Worm (Caenorhabditis elegans): ENCODE data around the gene Y41D4A.4.

The Y41D4A.4 gene

ce11 chrIV:1745453-1746051 is at the start of gene Y41D4A.4, which contains the start of gene Y41D4A.6:
TSS of gene Y41D4A.4 (plus strand) at chrIV:1746001.
TSS of gene Y41D4A.6 (minus strand) at chrIV:1745503.
- TF ChIP-seq cog-1 (tag; optimal IDR thresholded peaks at IDR 0.05) = peak; percentile 96
- peak; percentile 83 for TF ChIP-seq klf-2 (GFP tag; conservative IDR thresholded peaks at IDR 0.05)
- TF ChIP-seq T22C8.4 (GFP tag; IDR thresholded peaks at IDR 0.05) = no peak; the same call in 1 of the 2 replicates
- TF ChIP-seq tab-1 (GFP tag; IDR thresholded peaks at IDR 0.05) = no peak
- TF ChIP-seq med-1 (GFP tag; optimal IDR thresholded peaks at IDR 0.05; ENCODE audit: insufficient read depth) = no peak
- TF ChIP-seq ref-1 (GFP tag; conservative IDR thresholded peaks at IDR 0.05) = no peak
- peak; percentile 86 for TF ChIP-seq ztf-23 (GFP tag; IDR thresholded peaks at IDR 0.05)
- peak; percentile 87 for TF ChIP-seq flt-1 (GFP tag; IDR thresholded peaks at IDR 0.05)
- TF ChIP-seq ztf-29 (GFP tag; IDR thresholded peaks at IDR 0.05) = no peak

- TF ChIP-seq T22C8.4 (GFP tag; IDR thresholded peaks at IDR 0.05) (no peak), klf-2 (GFP tag; conservative IDR thresholded peaks at IDR 0.05) (no peak), ztf-23 (GFP tag; IDR thresholded peaks at IDR 0.05) (no peak), flt-1 (GFP tag; IDR thresholded peaks at IDR 0.05) (no peak), cog-1 (tag; optimal IDR thresholded peaks at IDR 0.05) (no peak), med-1 (GFP tag; optimal IDR thresholded peaks at IDR 0.05; ENCODE audit: insufficient read depth) (no peak), ref-1 (GFP tag; conservative IDR thresholded peaks at IDR 0.05) (no peak), ztf-29 (GFP tag; IDR thresholded peaks at IDR 0.05) (no peak), tab-1 (GFP tag; IDR thresholded peaks at IDR 0.05) (no peak)
These were observed 46.2 kb upstream of the Y41D4A.4 start, which contains the start of gene bus-2 for ce11 chrIV:1699599-1699998. TSS of gene bus-2 (plus strand) at chrIV:1699899.

- TF ChIP-seq ztf-29 (GFP tag; IDR thresholded peaks at IDR 0.05) = no peak
- TF ChIP-seq ref-1 (GFP tag; conservative IDR thresholded peaks at IDR 0.05) = no peak
- TF ChIP-seq T22C8.4 (GFP tag; IDR thresholded peaks at IDR 0.05) = peak; percentile 42; the same call in 1 of the 2 replicates
- no peak for TF ChIP-seq flt-1 (GFP tag; IDR thresholded peaks at IDR 0.05)
- no peak for TF ChIP-seq klf-2 (GFP tag; conservative IDR thresholded peaks at IDR 0.05)
- no peak for TF ChIP-seq med-1 (GFP tag; optimal IDR thresholded peaks at IDR 0.05; ENCODE audit: insufficient read depth)
- TF ChIP-seq ztf-23 (GFP tag; IDR thresholded peaks at IDR 0.05) = no peak
These were observed 38.8 kb upstream of the Y41D4A.4 start, which contains the start of gene K08D12.4 for ce11 chrIV:1706996-1707395. TSS of gene K08D12.4 (plus strand) at chrIV:1707296.

- TF ChIP-seq med-1 (GFP tag; optimal IDR thresholded peaks at IDR 0.05; ENCODE audit: insufficient read depth) (no peak), flt-1 (GFP tag; IDR thresholded peaks at IDR 0.05) (no peak), ref-1 (GFP tag; conservative IDR thresholded peaks at IDR 0.05) (no peak), cog-1 (tag; optimal IDR thresholded peaks at IDR 0.05) (no peak), klf-2 (GFP tag; conservative IDR thresholded peaks at IDR 0.05) (no peak), ztf-29 (GFP tag; IDR thresholded peaks at IDR 0.05) (no peak), T22C8.4 (GFP tag; IDR thresholded peaks at IDR 0.05) (no peak), ztf-23 (GFP tag; IDR thresholded peaks at IDR 0.05) (no peak), tab-1 (GFP tag; IDR thresholded peaks at IDR 0.05) (no peak)
These were observed 37.8 kb upstream of the Y41D4A.4 start for ce11 chrIV:1707960-1708359.

ce11 chrIV:1708426-1708826 is 37.4 kb upstream of the Y41D4A.4 start:
- TF ChIP-seq med-1 (GFP tag; optimal IDR thresholded peaks at IDR 0.05; ENCODE audit: insufficient read depth) = no peak
- no peak for TF ChIP-seq ztf-29 (GFP tag; IDR thresholded peaks at IDR 0.05)
- no peak for TF ChIP-seq ref-1 (GFP tag; conservative IDR thresholded peaks at IDR 0.05)
- no peak for TF ChIP-seq ztf-23 (GFP tag; IDR thresholded peaks at IDR 0.05)
- TF ChIP-seq klf-2 (GFP tag; conservative IDR thresholded peaks at IDR 0.05) = no peak
- no peak for TF ChIP-seq T22C8.4 (GFP tag; IDR thresholded peaks at IDR 0.05)
- no peak for TF ChIP-seq cog-1 (tag; optimal IDR thresholded peaks at IDR 0.05)
- TF ChIP-seq flt-1 (GFP tag; IDR thresholded peaks at IDR 0.05) = no peak
- no peak for TF ChIP-seq tab-1 (GFP tag; IDR thresholded peaks at IDR 0.05)

ce11 chrIV:1709002-1709401 is 36.8 kb upstream of the Y41D4A.4 start:
- TF ChIP-seq flt-1 (GFP tag; IDR thresholded peaks at IDR 0.05) (no peak), ztf-23 (GFP tag; IDR thresholded peaks at IDR 0.05) (no peak), ref-1 (GFP tag; conservative IDR thresholded peaks at IDR 0.05) (no peak), med-1 (GFP tag; optimal IDR thresholded peaks at IDR 0.05; ENCODE audit: insufficient read depth) (no peak), klf-2 (GFP tag; conservative IDR thresholded peaks at IDR 0.05) (no peak), tab-1 (GFP tag; IDR thresholded peaks at IDR 0.05) (no peak), T22C8.4 (GFP tag; IDR thresholded peaks at IDR 0.05) (no peak)

ce11 chrIV:1709695-1710315 is 36.0 kb upstream of the Y41D4A.4 start, which contains the start of the genes pbs-1 and K08D12.3:
TSS of gene pbs-1 (minus strand) at chrIV:1709745.
TSS of gene K08D12.3 (plus strand) at chrIV:1710265.
- TF ChIP-seq ztf-23 (GFP tag; IDR thresholded peaks at IDR 0.05) (0 out of 2 replicates have a peak, but pooled peaks have one; percentile 24), ref-1 (GFP tag; conservative IDR thresholded peaks at IDR 0.05) (no peak)

- TF ChIP-seq ztf-29 (GFP tag; IDR thresholded peaks at IDR 0.05) (no peak), flt-1 (GFP tag; IDR thresholded peaks at IDR 0.05) (0 out of 2 replicates have a peak, but pooled peaks have one; percentile 28)
These were observed 35.3 kb upstream of the Y41D4A.4 start for ce11 chrIV:1710535-1710934.

ce11 chrIV:1711029-1711489 is 34.7 kb upstream of the Y41D4A.4 start, which contains the start of gene rpi-2:
TSS of gene rpi-2 (plus strand) at chrIV:1711262.
- TF ChIP-seq ztf-29 (GFP tag; IDR thresholded peaks at IDR 0.05) = no peak
- TF ChIP-seq klf-2 (GFP tag; conservative IDR thresholded peaks at IDR 0.05) = 0 out of 2 replicates have a peak, but pooled peaks have one; percentile 26
- TF ChIP-seq tab-1 (GFP tag; IDR thresholded peaks at IDR 0.05) = no peak
- no peak for TF ChIP-seq med-1 (GFP tag; optimal IDR thresholded peaks at IDR 0.05; ENCODE audit: insufficient read depth)

ce11 chrIV:1713618-1714017 is 32.2 kb upstream of the Y41D4A.4 start:
- TF ChIP-seq med-1 (GFP tag; optimal IDR thresholded peaks at IDR 0.05; ENCODE audit: insufficient read depth) (no peak), cog-1 (tag; optimal IDR thresholded peaks at IDR 0.05) (no peak), tab-1 (GFP tag; IDR thresholded peaks at IDR 0.05) (no peak), ref-1 (GFP tag; conservative IDR thresholded peaks at IDR 0.05) (no peak), ztf-23 (GFP tag; IDR thresholded peaks at IDR 0.05) (no peak), ztf-29 (GFP tag; IDR thresholded peaks at IDR 0.05) (no peak), T22C8.4 (GFP tag; IDR thresholded peaks at IDR 0.05) (no peak), flt-1 (GFP tag; IDR thresholded peaks at IDR 0.05) (no peak), klf-2 (GFP tag; conservative IDR thresholded peaks at IDR 0.05) (no peak)

Data from whole organism, midembryonic.